Worm (Caenorhabditis elegans): ENCODE data around the gene pals-19.

DNA sequence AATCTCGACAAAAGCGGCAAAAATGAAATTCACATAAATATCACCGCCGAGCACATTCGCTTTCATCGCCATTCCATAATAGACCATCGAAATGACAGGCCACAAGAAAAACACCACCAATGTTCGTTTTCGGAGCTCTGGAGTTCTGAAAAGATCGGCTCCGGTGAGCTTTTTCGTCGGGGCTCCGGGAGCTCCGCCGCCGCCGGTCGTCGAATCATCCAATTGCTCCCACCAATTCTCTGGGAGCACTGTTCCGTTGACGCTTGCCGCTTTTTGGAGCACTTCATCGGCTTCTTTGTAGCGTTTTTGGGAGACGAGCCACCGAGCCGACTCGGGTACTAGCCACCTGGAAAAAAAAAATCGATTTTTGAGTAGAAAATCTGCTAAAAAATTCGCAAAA is 19.7 kb downstream of the pals-19 start:
- TF ChIP-seq php-3 (GFP tag; IDR thresholded peaks at IDR 0.05) (no peak), aly-2 (tag; optimal IDR thresholded peaks at IDR 0.05) (no peak), D1046.2 (GFP tag; IDR thresholded peaks at IDR 0.05) (no peak), skn-1 (tag; optimal IDR thresholded peaks at IDR 0.05) (no peak), unc-130 (GFP tag; optimal IDR thresholded peaks at IDR 0.05) (no peak), pqm-1 (tag; optimal IDR thresholded peaks at IDR 0.05) (no peak), mdl-1 (tag; optimal IDR thresholded peaks at IDR 0.05) (no peak), ces-1 (GFP tag; optimal IDR thresholded peaks at IDR 0.05) (no peak), nhr-237 (tag; optimal IDR thresholded peaks at IDR 0.05) (no peak), lsy-2 (tag; optimal IDR thresholded peaks at IDR 0.05) (no peak), nhr-28 (tag; optimal IDR thresholded peaks at IDR 0.05) (no peak), set-16 (GFP tag; IDR thresholded peaks at IDR 0.05) (peak; percentile 76)
